Fruit fly (Drosophila melanogaster): ENCODE measurements around the gene Cpr65Ax2.

Gene Cpr65Ax2

dm6 chr3L:6157327-6158032, 6.8 kb upstream of the Cpr65Ax2 start, which contains the start of gene CG13297 (continued):
- TF ChIP-seq unpg (GFP tag; optimal IDR thresholded peaks at IDR 0.05) (peak; percentile 54), chif (GFP tag; optimal IDR thresholded peaks at IDR 0.05) (peak in 1 of 2 experiments; percentile 8), CG1603 (tag; optimal IDR thresholded peaks at IDR 0.05) (no peak), CG2875 (GFP tag; optimal IDR thresholded peaks at IDR 0.05) (no peak), CG30403 (GFP tag; optimal IDR thresholded peaks at IDR 0.05) (peak; percentile 56), Hmx (GFP tag; optimal IDR thresholded peaks at IDR 0.05) (no peak), slbo (GFP tag; IDR thresholded peaks at IDR 0.05) (no peak), slp2 (GFP tag; optimal IDR thresholded peaks at IDR 0.05) (no peak), sna (GFP tag; IDR thresholded peaks at IDR 0.05; ENCODE audit: partially characterized antibody) (no peak), CG10209 (GFP tag; optimal IDR thresholded peaks at IDR 0.05) (peak; percentile 33), CG1602 (GFP tag; optimal IDR thresholded peaks at IDR 0.05) (peak; percentile 13), Hr78 (GFP tag; optimal IDR thresholded peaks at IDR 0.05) (peak in 1 of 2 experiments; percentile 76), gcm (GFP tag; optimal IDR thresholded peaks at IDR 0.05) (peak; percentile 32), H2.0 (GFP tag; IDR thresholded peaks at IDR 0.05) (no peak), trem (tag; optimal IDR thresholded peaks at IDR 0.05) (peak; percentile 33), Xbp1 (GFP tag; optimal IDR thresholded peaks at IDR 0.05) (peak; percentile 44), dati (GFP tag; IDR thresholded peaks at IDR 0.05) (no peak), hth (optimal IDR thresholded peaks at IDR 0.05) (no peak), Oli (tag; optimal IDR thresholded peaks at IDR 0.05) (peak; percentile 76), CG6254 (GFP tag; optimal IDR thresholded peaks at IDR 0.05) (peak; percentile 12), CG31224 (GFP tag; IDR thresholded peaks at IDR 0.05) (no peak), CG34224 (GFP tag; IDR thresholded peaks at IDR 0.05; ENCODE audit: partially characterized antibody) (no peak), tio (GFP tag; optimal IDR thresholded peaks at IDR 0.05) (peak; percentile 32), CG17359 (tag; optimal IDR thresholded peaks at IDR 0.05) (peak; percentile 68), nmo (GFP tag; optimal IDR thresholded peaks at IDR 0.05) (peak; percentile 66), Eip74EF (GFP tag; optimal IDR thresholded peaks at IDR 0.05) (peak in 1 of 2 experiments; percentile 72), so (GFP tag; IDR thresholded peaks at IDR 0.05) (no peak), pfk (GFP tag; optimal IDR thresholded peaks at IDR 0.05) (no peak), CG17829 (tag; optimal IDR thresholded peaks at IDR 0.05) (peak; percentile 61), CG14710 (tag; optimal IDR thresholded peaks at IDR 0.05) (peak; percentile 8), CG12391 (tag; optimal IDR thresholded peaks at IDR 0.05) (peak; percentile 44), CG10979 (tag; optimal IDR thresholded peaks at IDR 0.05) (peak; percentile 56), Tbp (GFP tag; optimal IDR thresholded peaks at IDR 0.05) (no peak), sens-2 (GFP tag; IDR thresholded peaks at IDR 0.05) (no peak), ind (GFP tag; optimal IDR thresholded peaks at IDR 0.05) (peak; percentile 45), fd3F (GFP tag; optimal IDR thresholded peaks at IDR 0.05) (peak; percentile 12), yki (optimal IDR thresholded peaks at IDR 0.05) (no peak), CG11093 (GFP tag; IDR thresholded peaks at IDR 0.05) (peak; percentile 62; the same call in 2 of the 3 replicates), wor (GFP tag; IDR thresholded peaks at IDR 0.05) (peak; percentile 58; the same call in 1 of the 2 replicates), Antp (GFP tag; optimal IDR thresholded peaks at IDR 0.05) (no peak), org-1 (GFP tag; optimal IDR thresholded peaks at IDR 0.05) (peak; percentile 37), jigr1 (GFP tag; IDR thresholded peaks at IDR 0.05) (peak; percentile 45; the same call in 1 of the 3 replicates), CG32772 (GFP tag; IDR thresholded peaks at IDR 0.05) (0 out of 2 replicates have a peak, but pooled peaks have one; percentile 14), Fer3 (tag; optimal IDR thresholded peaks at IDR 0.05) (peak; percentile 35), ash1 (GFP tag; optimal IDR thresholded peaks at IDR 0.05) (no peak), CG5180 (GFP tag; optimal IDR thresholded peaks at IDR 0.05) (peak; percentile 63), Asciz (GFP tag; optimal IDR thresholded peaks at IDR 0.05) (peak; percentile 64), CG17186 (GFP tag; optimal IDR thresholded peaks at IDR 0.05) (no peak), mirr (GFP tag; optimal IDR thresholded peaks at IDR 0.05) (no peak)
